Worm (Caenorhabditis elegans) whole organism, L4/young adult: ENCODE data around the gene far-4.

Experiments
- W03F9.2 ChIP-seq: fragments of 150-350 bp; optimal IDR thresholded peaks from 2 replicates; lab custom pipeline; 2014; ENCODE audit warnings: missing biosample characterization, missing genetic modification characterization
- dao-5 ChIP-seq: sonication (generic microtip); optimal IDR thresholded peaks from 2 replicates; lab custom pipeline; 2016; ENCODE audit warnings: missing genotype, missing genetic modification characterization, moderate library complexity, missing compliant biosample characterization
- him-1 ChIP-seq: sonication (generic microtip); optimal IDR thresholded peaks from 2 replicates; lab custom pipeline; 2016; ENCODE audit warnings: missing genotype, missing genetic modification reagents, missing genetic modification characterization, missing compliant biosample characterization

far-4 gene

DNA sequence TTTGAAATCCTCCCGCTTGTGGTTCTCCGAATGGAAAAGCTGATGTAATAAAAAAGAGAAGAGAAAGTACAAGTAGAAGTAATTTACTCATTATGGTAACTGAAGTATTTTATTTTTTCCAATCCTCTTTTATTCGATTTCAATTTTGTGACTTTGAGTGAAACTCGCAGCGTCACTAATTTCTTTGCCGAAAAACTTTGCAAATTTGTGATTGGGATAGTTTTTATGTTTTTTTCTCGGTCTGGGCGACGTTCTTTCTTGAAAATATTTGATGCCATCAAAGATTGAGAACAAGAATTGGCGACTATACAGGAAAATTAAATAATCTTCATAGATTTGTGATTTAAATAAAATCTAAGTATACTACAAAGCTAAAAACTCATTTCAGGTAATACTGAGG lies at the start of gene far-4:
TSS of gene far-4 (minus strand) at position 101 of the 400 bp plus-strand sequence.
- TF ChIP-seq him-1 (tag; lab: Kevin White, UChicago): no peak

- TF ChIP-seq him-1 (tag; lab: Kevin White, UChicago) (no peak), W03F9.2 (tag; lab: Kevin White, UChicago) (no peak), dao-5 (tag; lab: Kevin White, UChicago) (no peak)
Observed at ce11 chrV:13049149-13049610, 49.7 kb upstream of the far-4 start, which contains the start of gene W07G4.8. Gene W07G4.8, minus strand, starts transcription at chrV:13049560.

DNA sequence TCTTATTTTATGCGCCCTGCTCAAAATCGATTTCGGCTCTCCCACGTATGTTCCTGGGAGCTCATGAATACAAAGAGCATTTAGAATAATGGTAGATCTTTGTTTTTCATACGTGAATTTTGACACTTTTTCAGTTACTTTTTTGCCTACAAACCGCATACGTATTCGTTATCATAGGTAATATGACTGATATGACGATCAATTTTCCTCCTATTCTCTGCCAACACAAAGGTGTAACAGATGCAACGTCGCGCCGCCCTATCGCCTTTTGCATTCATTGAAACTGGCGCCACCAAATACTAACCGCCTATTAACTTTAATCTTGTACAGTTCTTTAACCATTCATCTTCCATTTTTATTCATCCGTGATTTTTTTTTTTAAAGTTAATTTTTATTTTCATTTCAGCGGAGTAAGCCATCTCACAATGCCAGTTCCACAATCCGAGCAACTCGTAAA lies 48.1 kb upstream of the far-4 start, which contains the start of gene W07G4.5:
TSS of gene W07G4.5 (plus strand) at position 407 of the 457 bp plus-strand sequence.
- TF ChIP-seq dao-5 (tag; lab: Kevin White, UChicago) (no peak), W03F9.2 (tag; lab: Kevin White, UChicago) (no peak), him-1 (tag; lab: Kevin White, UChicago) (no peak)

DNA sequence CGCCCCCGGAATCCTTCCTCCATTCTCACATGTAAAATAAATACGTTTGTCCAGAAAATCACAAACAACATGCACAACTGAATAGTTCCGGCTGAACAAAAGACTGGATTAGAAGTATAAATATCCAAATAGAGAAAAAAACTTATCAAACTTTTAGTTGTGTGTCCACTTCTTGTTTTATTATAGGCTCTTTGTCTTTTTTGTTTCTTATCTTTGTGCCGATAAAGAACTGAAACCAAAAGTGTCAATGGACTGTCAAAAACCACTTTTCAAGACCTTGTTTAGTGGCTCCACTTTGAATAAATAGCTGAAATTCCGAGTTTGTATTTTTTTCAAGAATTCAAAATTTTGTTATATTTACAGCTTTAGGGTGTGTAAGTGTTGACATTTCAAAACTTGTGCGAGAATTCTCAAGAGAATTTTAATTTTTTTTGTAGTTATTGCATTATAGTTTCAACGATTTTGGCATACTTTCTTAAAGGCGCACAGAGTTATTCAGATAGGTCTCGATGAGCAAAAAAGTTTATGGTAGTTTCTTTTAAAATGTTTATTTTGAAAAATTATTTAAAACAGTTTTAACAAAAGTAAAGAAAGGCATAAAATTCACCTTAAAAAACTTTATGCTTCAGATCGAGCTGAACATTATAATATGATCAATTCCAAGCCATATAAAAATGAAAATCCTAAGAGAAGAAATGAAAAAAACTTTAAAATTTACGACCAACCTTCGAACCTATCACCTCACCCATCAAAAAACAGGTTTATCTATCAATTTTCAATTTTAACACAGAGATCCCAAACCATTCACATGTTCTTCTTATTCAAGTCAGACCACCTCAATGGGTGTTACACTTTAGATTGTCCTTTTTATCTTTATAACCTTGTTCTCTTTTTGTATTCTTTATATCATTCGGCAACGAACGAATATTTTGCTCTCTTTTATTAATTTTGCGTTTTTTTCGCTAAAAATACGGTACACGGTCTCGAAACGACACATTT lies 47.0 kb upstream of the far-4 start:
- TF ChIP-seq dao-5 (tag; lab: Kevin White, UChicago) (no peak), W03F9.2 (tag; lab: Kevin White, UChicago) (no peak), him-1 (tag; lab: Kevin White, UChicago) (no peak)

DNA sequence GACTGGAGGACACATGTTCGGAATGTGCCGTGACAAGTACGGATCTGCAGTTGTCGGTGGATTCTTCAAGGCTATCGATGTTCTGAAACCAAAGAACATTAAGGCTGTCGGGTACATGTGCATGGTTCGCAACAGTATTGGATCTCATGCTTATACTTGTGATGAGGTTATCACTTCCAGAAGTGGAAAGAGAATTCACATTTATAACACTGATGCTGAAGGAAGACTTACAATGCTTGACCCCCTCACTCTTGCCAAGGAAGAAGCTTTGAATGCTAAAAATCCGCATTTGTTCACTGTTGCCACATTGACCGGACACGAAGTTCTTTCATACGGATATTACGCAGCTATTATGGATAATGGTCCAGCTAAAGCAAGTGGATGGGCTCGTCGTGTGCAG lies 45.6 kb upstream of the far-4 start:
- TF ChIP-seq dao-5 (tag; lab: Kevin White, UChicago) (no peak), him-1 (tag; lab: Kevin White, UChicago) (no peak), W03F9.2 (tag; lab: Kevin White, UChicago) (no peak)

- no peak for TF ChIP-seq dao-5 (tag; lab: Kevin White, UChicago)
- TF ChIP-seq W03F9.2 (tag; lab: Kevin White, UChicago): no peak
- TF ChIP-seq him-1 (tag; lab: Kevin White, UChicago): no peak
Observed at ce11 chrV:13043832-13044521, 44.5 kb upstream of the far-4 start.

DNA sequence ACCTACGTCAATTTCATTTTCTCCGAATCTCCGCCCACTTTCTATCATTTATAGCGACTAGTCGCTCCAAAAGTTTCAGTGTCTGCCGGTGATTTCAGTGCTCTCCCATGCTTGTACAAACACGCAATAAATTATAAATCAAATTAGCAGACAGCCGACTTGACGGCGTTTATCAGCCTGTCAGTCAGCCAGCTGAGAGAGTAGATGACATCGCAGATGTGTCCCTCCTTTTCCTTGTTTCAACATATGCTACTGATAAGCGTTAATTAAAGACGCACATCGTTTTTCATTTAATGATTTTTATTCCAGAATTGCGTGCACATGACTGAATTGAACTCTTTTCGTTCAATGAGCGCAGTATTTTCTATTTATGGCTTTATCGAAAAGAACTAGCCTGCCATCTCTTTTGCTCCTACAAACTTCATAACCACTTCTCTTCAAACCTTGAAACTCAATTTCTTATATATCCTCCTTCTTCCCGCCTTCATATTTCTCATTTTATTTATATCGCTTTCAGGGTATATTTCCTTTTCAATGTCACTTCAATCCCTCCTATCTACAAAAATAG lies 43.8 kb upstream of the far-4 start, which contains the start of gene lap-2:
TSS of gene lap-2 (plus strand) at position 518 of the 568 bp plus-strand sequence.
- TF ChIP-seq W03F9.2 (tag; lab: Kevin White, UChicago) (no peak), dao-5 (tag; lab: Kevin White, UChicago) (no peak), him-1 (tag; lab: Kevin White, UChicago) (no peak)

ce11 chrV:13041666-13042065 lies 42.2 kb upstream of the far-4 start, which contains the start of gene scyl-1:
Gene scyl-1, minus strand, starts transcription at chrV:13041721.
- TF ChIP-seq dao-5 (tag; lab: Kevin White, UChicago): no peak
- no peak for TF ChIP-seq him-1 (tag; lab: Kevin White, UChicago)
- TF ChIP-seq W03F9.2 (tag; lab: Kevin White, UChicago): no peak

- TF ChIP-seq W03F9.2 (tag; lab: Kevin White, UChicago) (no peak), him-1 (tag; lab: Kevin White, UChicago) (no peak), dao-5 (tag; lab: Kevin White, UChicago) (no peak)
Observed at ce11 chrV:13036466-13036865, 37.0 kb upstream of the far-4 start, which contains the start of gene W07G4.2. Gene W07G4.2, minus strand, starts transcription at chrV:13036566.

- TF ChIP-seq him-1 (tag; lab: Kevin White, UChicago): no peak
Observed at ce11 chrV:13034604-13035003, 35.1 kb upstream of the far-4 start, which contains the start of gene W07G4.7. Gene W07G4.7, minus strand, starts transcription at chrV:13034704.

DNA sequence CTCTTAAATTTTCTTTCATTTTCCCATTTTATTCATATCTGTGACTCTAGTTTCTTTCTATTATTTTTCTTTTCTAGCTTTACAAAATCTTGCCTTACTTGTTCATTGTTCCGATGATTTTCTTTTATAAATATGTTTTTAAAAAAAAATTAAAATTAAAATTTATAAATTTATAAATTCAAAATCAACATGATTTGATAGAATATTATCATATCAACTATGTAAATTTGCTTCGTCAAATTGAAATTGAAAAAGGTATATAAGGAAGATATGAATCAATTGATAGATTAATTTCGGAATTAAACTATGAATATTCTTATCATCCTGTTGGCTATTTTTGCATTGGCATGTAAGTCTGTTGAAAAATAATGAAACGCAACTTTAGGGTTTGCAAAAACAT lies 33.8 kb upstream of the far-4 start, which contains the start of gene W07G4.1:
TSS of gene W07G4.1 (plus strand) at position 301 of the 400 bp plus-strand sequence.
- TF ChIP-seq W03F9.2 (tag; lab: Kevin White, UChicago) (no peak), him-1 (tag; lab: Kevin White, UChicago) (no peak)

DNA sequence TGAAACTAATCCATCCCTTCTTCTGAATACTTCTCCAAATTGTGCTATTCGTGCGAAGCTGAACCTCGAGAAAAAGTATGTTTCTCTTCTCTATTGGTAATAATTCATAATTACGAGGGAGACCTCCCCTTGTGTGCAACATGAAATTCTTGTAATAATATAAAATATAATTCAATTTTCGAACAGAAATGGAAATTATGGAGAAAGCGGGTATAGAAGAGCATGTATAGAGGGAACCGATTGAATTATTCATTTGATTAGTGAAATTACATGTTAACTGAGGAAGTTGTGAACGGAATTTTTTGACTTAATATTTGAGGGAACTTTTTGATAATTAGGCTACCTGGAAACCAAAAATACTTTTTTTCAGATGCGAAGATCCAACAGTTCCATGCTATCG lies 29.4 kb upstream of the far-4 start:
- TF ChIP-seq dao-5 (tag; lab: Kevin White, UChicago): no peak
- no peak for TF ChIP-seq W03F9.2 (tag; lab: Kevin White, UChicago)
